Worm (Caenorhabditis elegans) whole organism, mixed stage, embryonic: ENCODE measurements around the gene C27B7.6.

Source experiments
- ces-1 ChIP-seq: fragments of 150-350 bp; optimal IDR thresholded peaks from 2 replicates; lab custom pipeline; 2014; ENCODE audit warnings: missing biosample characterization, missing genetic modification reagents, missing genetic modification characterization
- flh-1 ChIP-seq: fragments of 200-800 bp; sonication (Bioruptor generic); optimal IDR thresholded peaks from 2 replicates; lab custom pipeline; 2018; ENCODE audit warnings: mild to moderate bottlenecking, missing genetic modification characterization, moderate library complexity, missing compliant biosample characterization
- hlh-1 ChIP-seq: fragments of 150-350 bp; optimal IDR thresholded peaks from 2 replicates; lab custom pipeline; 2014; ENCODE audit warnings: missing biosample characterization, missing genetic modification reagents, missing genetic modification characterization
- lin-13 ChIP-seq: fragments of 150-350 bp; optimal IDR thresholded peaks from 2 replicates; lab custom pipeline; 2014; ENCODE audit warnings: missing biosample characterization, missing genetic modification characterization
- lin-32 ChIP-seq: fragments of 200-800 bp; sonication (Bioruptor generic); optimal IDR thresholded peaks from 2 replicates; lab custom pipeline; 2018; ENCODE audit warnings: mild to moderate bottlenecking, missing genetic modification characterization, missing compliant biosample characterization
- lsy-2 ChIP-seq: fragments of 150-350 bp; optimal IDR thresholded peaks from 2 replicates; lab custom pipeline; 2014; ENCODE audit warnings: missing biosample characterization, missing genetic modification characterization
- nhr-12 ChIP-seq: fragments of 150-350 bp; optimal IDR thresholded peaks from 2 replicates; lab custom pipeline; 2014; ENCODE audit warnings: missing biosample characterization, missing genetic modification characterization
- nhr-2 ChIP-seq: fragments of 150-350 bp; optimal IDR thresholded peaks from 2 replicates; lab custom pipeline; 2014; ENCODE audit warnings: missing biosample characterization, missing genetic modification characterization
- pha-4 ChIP-seq: fragments of 150-350 bp; optimal IDR thresholded peaks from 2 replicates; lab custom pipeline; 2018; ENCODE audit warnings: missing biosample characterization, missing genetic modification reagents, missing genetic modification characterization
- snpc-4 ChIP-seq: fragments of 150-350 bp; optimal IDR thresholded peaks from 2 replicates; lab custom pipeline; 2014; ENCODE audit warnings: missing biosample characterization, missing genetic modification characterization

DNA sequence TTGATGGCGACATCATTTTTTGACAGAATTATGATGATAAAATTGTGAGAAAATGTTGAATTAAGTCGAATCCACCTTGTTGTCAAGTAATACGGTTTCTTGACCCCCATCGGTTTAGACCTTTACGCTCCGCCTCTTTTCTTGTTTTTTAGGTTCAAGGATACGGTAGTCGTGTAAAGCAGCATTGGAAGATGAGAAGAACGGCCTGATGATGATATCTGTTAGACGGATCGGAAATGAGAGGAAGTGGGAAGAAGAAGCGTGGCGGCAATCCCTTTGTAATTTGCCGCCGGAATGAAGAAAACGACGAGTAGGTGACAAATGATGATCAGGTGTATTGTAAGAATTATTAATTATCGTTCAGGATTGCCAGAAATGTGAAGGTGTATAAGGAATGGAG is 26.3 kb downstream of the C27B7.6 start, which contains the start of gene npax-4:
- TF ChIP-seq hlh-1 (tag; lab: Kevin White, UChicago) (no peak), flh-1 (GFP tag; lab: Kevin White, UChicago) (no peak), nhr-12 (tag; lab: Kevin White, UChicago) (no peak), lin-13 (no peak), lsy-2 (tag; lab: Kevin White, UChicago) (no peak), snpc-4 (tag; lab: Kevin White, UChicago) (no peak), pha-4 (tag; lab: Kevin White, UChicago) (no peak), lin-32 (GFP tag; lab: Kevin White, UChicago) (no peak), ces-1 (no peak), nhr-2 (tag; lab: Kevin White, UChicago) (no peak)
